Fruit fly (Drosophila melanogaster) whole organism, embryonic: ENCODE results near the gene fry.

ENCODE experiments used
- CG10274 ChIP-seq: fragments of 200-800 bp; sonication (Bioruptor generic); optimal IDR thresholded peaks from 3 replicates; lab custom pipeline; 2017; ENCODE audit warnings: missing biosample characterization, mild to moderate bottlenecking, missing genetic modification characterization
- CG10959 ChIP-seq: fragments of 200-800 bp; sonication (Bioruptor generic); IDR thresholded peaks from 2 replicates; pipeline ENCODE4 v1.3.6; 2022; ENCODE audit warnings: missing biosample characterization, missing genetic modification characterization
- CG11456 ChIP-seq: fragments of 200-800 bp; sonication (Bioruptor generic); IDR thresholded peaks from 3 replicates; pipeline ENCODE4 v1.3.6; 2022; ENCODE audit warnings: missing biosample characterization, missing genetic modification characterization
- CG11504 ChIP-seq: fragments of 200-800 bp; sonication (Bioruptor generic); optimal IDR thresholded peaks from 3 replicates; lab custom pipeline; 2019; ENCODE audit warnings: missing biosample characterization, mild to moderate bottlenecking, missing genetic modification characterization, moderate library complexity
- CG11560 ChIP-seq: fragments of 200-800 bp; sonication (Bioruptor generic); IDR thresholded peaks from 3 replicates; pipeline ENCODE4 v1.3.6; 2022; ENCODE audit warnings: missing biosample characterization, missing genetic modification characterization
- CG12299 ChIP-seq: fragments of 200-800 bp; sonication (Bioruptor generic); optimal IDR thresholded peaks from 2 replicates; lab custom pipeline; 2018; ENCODE audit warnings: missing biosample characterization, mild to moderate bottlenecking, missing genetic modification characterization
- CG14710 ChIP-seq: fragments of 200-800 bp; sonication (Bioruptor generic); optimal IDR thresholded peaks from 3 replicates; lab custom pipeline; 2019; ENCODE audit warnings: missing biosample characterization, mild to moderate bottlenecking, missing genetic modification characterization, moderate library complexity
- CG15073 ChIP-seq: fragments of 200-800 bp; sonication (Bioruptor generic); optimal IDR thresholded peaks from 2 replicates; lab custom pipeline; 2016; ENCODE audit warnings: missing biosample characterization, missing genetic modification characterization
- CG15269 ChIP-seq: fragments of 200-800 bp; sonication (Bioruptor generic); optimal IDR thresholded peaks from 2 replicates; lab custom pipeline; 2018; ENCODE audit warnings: missing biosample characterization, mild to moderate bottlenecking, missing genetic modification characterization, moderate library complexity
- CG1647 ChIP-seq: fragments of 200-800 bp; sonication (Bioruptor generic); optimal IDR thresholded peaks from 3 replicates; lab custom pipeline; 2016; ENCODE audit warnings: missing biosample characterization, missing genetic modification characterization
- CG17802 ChIP-seq: fragments of 200-800 bp; sonication (Bioruptor generic); optimal IDR thresholded peaks from 2 replicates; lab custom pipeline; 2018; ENCODE audit warnings: missing biosample characterization, mild to moderate bottlenecking, missing genetic modification characterization, moderate library complexity
- CG2129 ChIP-seq: fragments of 200-800 bp; sonication (Bioruptor generic); IDR thresholded peaks from 2 replicates; pipeline ENCODE4 v1.3.6; 2022; ENCODE audit warnings: missing biosample characterization, missing genetic modification characterization; ENCODE audit not compliant: partially characterized antibody
- CG2712 ChIP-seq: fragments of 200-800 bp; optimal IDR thresholded peaks from 3 replicates; lab custom pipeline; 2019; ENCODE audit warnings: missing biosample characterization, mild to moderate bottlenecking, missing genetic modification characterization, moderate library complexity
- CG33557 ChIP-seq: fragments of 200-800 bp; sonication (Bioruptor generic); optimal IDR thresholded peaks from 2 replicates; lab custom pipeline; 2019; ENCODE audit warnings: missing biosample characterization, mild to moderate bottlenecking, missing genetic modification characterization, moderate library complexity
- CG42726 ChIP-seq: fragments of 200-800 bp; sonication (Bioruptor generic); IDR thresholded peaks from 2 replicates; pipeline ENCODE4 v1.3.6; 2022; ENCODE audit warnings: missing biosample characterization, missing genetic modification characterization; ENCODE audit not compliant: partially characterized antibody
- CG4820 ChIP-seq: fragments of 200-800 bp; sonication (Bioruptor generic); optimal IDR thresholded peaks from 3 replicates; lab custom pipeline; 2016; ENCODE audit warnings: missing biosample characterization, missing genetic modification characterization
- CG5180 ChIP-seq: fragments of 200-800 bp; sonication (Bioruptor generic); optimal IDR thresholded peaks from 3 replicates; lab custom pipeline; 2017; ENCODE audit warnings: missing biosample characterization, missing genetic modification characterization, mild to moderate bottlenecking, moderate library complexity, missing genetic modification reagents
- CG6254 ChIP-seq: fragments of 200-800 bp; sonication (Bioruptor generic); optimal IDR thresholded peaks from 3 replicates; lab custom pipeline; 2017; ENCODE audit warnings: mild to moderate bottlenecking, missing biosample characterization, missing genetic modification reagents, missing genetic modification characterization
- CG6654 ChIP-seq: fragments of 200-800 bp; sonication (Bioruptor generic); optimal IDR thresholded peaks from 2 replicates; lab custom pipeline; 2017; ENCODE audit warnings: missing biosample characterization, mild to moderate bottlenecking, missing genetic modification characterization
- CG6683 ChIP-seq: fragments of 200-800 bp; sonication (Bioruptor generic); optimal IDR thresholded peaks from 2 replicates; lab custom pipeline; 2017; ENCODE audit warnings: missing biosample characterization, mild to moderate bottlenecking, missing genetic modification characterization, missing genetic modification reagents
- CG7271 ChIP-seq: fragments of 200-800 bp; sonication (Bioruptor generic); optimal IDR thresholded peaks from 2 replicates; lab custom pipeline; 2018; ENCODE audit warnings: missing biosample characterization, mild to moderate bottlenecking, missing genetic modification characterization, moderate library complexity
- CG7786 ChIP-seq: fragments of 200-800 bp; sonication (Bioruptor generic); optimal IDR thresholded peaks from 2 replicates; lab custom pipeline; 2016; ENCODE audit warnings: missing biosample characterization, missing genetic modification characterization
- CG8388 ChIP-seq: fragments of 200-800 bp; sonication (Bioruptor generic); optimal IDR thresholded peaks from 2 replicates; lab custom pipeline; 2019; ENCODE audit warnings: missing biosample characterization, mild to moderate bottlenecking, missing genetic modification characterization, moderate library complexity
- CG9609 ChIP-seq: fragments of 200-800 bp; sonication (Bioruptor generic); optimal IDR thresholded peaks from 3 replicates; lab custom pipeline; 2016; ENCODE audit warnings: missing biosample characterization, missing genetic modification characterization
- CHES-1-like ChIP-seq: fragments of 200-800 bp; sonication (Bioruptor generic); optimal IDR thresholded peaks from 2 replicates; lab custom pipeline; 2016; ENCODE audit warnings: missing biosample characterization, missing genetic modification characterization
- CkIIα-i1 ChIP-seq: fragments of 200-800 bp; sonication (Bioruptor generic); IDR thresholded peaks from 2 replicates; pipeline ENCODE4 v1.3.6; 2022; ENCODE audit warnings: missing biosample characterization, missing genetic modification characterization
- ERR ChIP-seq: fragments of 200-800 bp; sonication (Bioruptor generic); optimal IDR thresholded peaks from 2 replicates; lab custom pipeline; 2016; ENCODE audit warnings: missing biosample characterization, missing genetic modification characterization
- Hr51 ChIP-seq, 2 experiments: fragments of 200-800 bp; sonication (Bioruptor generic); optimal IDR thresholded peaks; 2 replicates in 1 of 2; 3 replicates in 1 of 2; lab custom pipeline; 2016 to 2018; ENCODE audit warnings: missing biosample characterization in 2 of 2, missing genetic modification characterization in 2 of 2, mild to moderate bottlenecking in 1 of 2, moderate library complexity in 1 of 2
- Mad ChIP-seq: fragments of 200-800 bp; sonication (Bioruptor generic); optimal IDR thresholded peaks from 2 replicates; lab custom pipeline; 2016; ENCODE audit warnings: missing biosample characterization, missing genetic modification characterization
- Max ChIP-seq: fragments of 200-800 bp; sonication (Bioruptor generic); optimal IDR thresholded peaks from 2 replicates; lab custom pipeline; 2016; ENCODE audit warnings: missing biosample characterization, mild to moderate bottlenecking, missing genetic modification characterization
- Nf-YC ChIP-seq: fragments of 200-800 bp; optimal IDR thresholded peaks from 3 replicates; lab custom pipeline; 2019; ENCODE audit warnings: missing biosample characterization, mild to moderate bottlenecking, missing genetic modification characterization, moderate library complexity
- Oli ChIP-seq: fragments of 200-800 bp; sonication (Bioruptor generic); optimal IDR thresholded peaks from 2 replicates; lab custom pipeline; 2018; ENCODE audit warnings: missing biosample characterization, mild to moderate bottlenecking, missing genetic modification characterization, moderate library complexity
- Sry-δ ChIP-seq: fragments of 200-800 bp; sonication (Bioruptor generic); optimal IDR thresholded peaks from 2 replicates; lab custom pipeline; 2016; ENCODE audit warnings: missing biosample characterization, missing genetic modification characterization
- YL-1 ChIP-seq: fragments of 200-800 bp; sonication (Bioruptor generic); optimal IDR thresholded peaks from 3 replicates; lab custom pipeline; 2017; ENCODE audit warnings: missing biosample characterization, mild to moderate bottlenecking, missing genetic modification characterization
- ato ChIP-seq: fragments of 200-800 bp; sonication (Bioruptor generic); IDR thresholded peaks from 2 replicates; pipeline ENCODE4 v1.3.6; 2022; ENCODE audit warnings: missing biosample characterization, missing genetic modification characterization; ENCODE audit not compliant: partially characterized antibody
- corto ChIP-seq: fragments of 200-800 bp; sonication (Bioruptor generic); optimal IDR thresholded peaks from 2 replicates; lab custom pipeline; 2016; ENCODE audit warnings: missing biosample characterization, mild to moderate bottlenecking, missing genetic modification characterization, moderate library complexity
- crol ChIP-seq: fragments of 200-800 bp; sonication (Bioruptor generic); IDR thresholded peaks from 2 replicates; pipeline ENCODE4 v1.3.6; 2022; ENCODE audit warnings: missing biosample characterization, missing genetic modification characterization
- emc ChIP-seq: fragments of 200-800 bp; sonication (Bioruptor generic); optimal IDR thresholded peaks from 2 replicates; lab custom pipeline; 2016; ENCODE audit warnings: missing biosample characterization, missing genetic modification characterization
- gsb ChIP-seq: fragments of 200-800 bp; sonication (Bioruptor generic); IDR thresholded peaks from 2 replicates; pipeline ENCODE4 v1.3.6; 2022; ENCODE audit warnings: missing biosample characterization, missing genetic modification characterization
- luna ChIP-seq: fragments of 200-800 bp; sonication (Bioruptor generic); optimal IDR thresholded peaks from 2 replicates; lab custom pipeline; 2016; ENCODE audit warnings: missing biosample characterization, missing genetic modification characterization
- otp ChIP-seq: fragments of 200-800 bp; sonication (Bioruptor generic); IDR thresholded peaks from 3 replicates; pipeline ENCODE4, ENCODE4 v1.3.6; 2022; ENCODE audit warnings: missing biosample characterization, missing genetic modification characterization
- pho ChIP-seq: fragments of 200-800 bp; sonication (Bioruptor generic); optimal IDR thresholded peaks from 2 replicates; lab custom pipeline; 2016; ENCODE audit warnings: missing biosample characterization, missing genetic modification characterization
- pita ChIP-seq: fragments of 200-800 bp; sonication (Bioruptor generic); optimal IDR thresholded peaks from 2 replicates; lab custom pipeline; 2017; ENCODE audit warnings: missing biosample characterization, mild to moderate bottlenecking, missing genetic modification characterization
- pum ChIP-seq: fragments of 200-800 bp; sonication (Bioruptor generic); optimal IDR thresholded peaks from 2 replicates; lab custom pipeline; 2016; ENCODE audit warnings: missing biosample characterization, missing genetic modification characterization
- sens-2 ChIP-seq: fragments of 200-800 bp; sonication (Bioruptor generic); IDR thresholded peaks from 2 replicates; pipeline ENCODE4 v1.3.6; 2022; ENCODE audit warnings: missing biosample characterization, missing genetic modification characterization
- seq ChIP-seq: fragments of 200-800 bp; sonication (Bioruptor generic); IDR thresholded peaks from 2 replicates; pipeline ENCODE4 v1.3.6; 2022; ENCODE audit warnings: missing biosample characterization, missing genetic modification characterization
- sima ChIP-seq: fragments of 200-800 bp; sonication (Bioruptor generic); optimal IDR thresholded peaks from 2 replicates; lab custom pipeline; 2016; ENCODE audit warnings: missing biosample characterization, missing genetic modification characterization
- zfh1 ChIP-seq: fragments of 200-800 bp; sonication (Bioruptor generic); IDR thresholded peaks from 3 replicates; pipeline ENCODE4 v1.3.6; 2022; ENCODE audit warnings: missing biosample characterization, missing genetic modification characterization

fry gene

DNA sequence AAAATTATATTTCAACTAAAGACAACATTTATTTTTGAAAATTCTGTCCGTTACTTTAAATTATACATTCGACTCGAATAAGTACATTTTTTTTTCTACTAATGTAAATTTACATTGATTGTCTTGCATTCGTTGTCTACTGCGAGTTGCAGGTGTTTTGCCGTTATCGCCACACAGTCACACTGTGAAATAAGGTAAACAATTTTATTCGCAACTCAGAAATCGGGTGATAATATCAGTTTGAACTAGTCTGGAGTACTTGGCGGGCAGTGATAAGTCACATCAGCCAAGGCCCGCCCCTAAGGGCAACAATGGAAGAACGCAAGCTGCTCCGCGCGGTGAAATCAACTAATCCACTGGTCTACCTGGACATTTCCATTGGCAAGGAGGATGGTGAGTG, 49.0 kb downstream of the fry start (continued):
- TF ChIP-seq CG15073 (GFP tag; lab: Kevin White, UChicago) (no peak), CG15269 (no peak), CG5180 (no peak), pita (no peak), Hr51 (GFP tag; optimal IDR thresholded peaks at IDR 0.05; lab: Kevin White, UChicago) (no peak), Nf-YC (no peak), zfh1 (GFP tag; lab: Robert Waterston, UW) (no peak), CG42726 (peak; percentile 35; the same call in 1 of the 2 replicates)
- TF ChIP-seq, all 482 proteins: peak for 31

DNA sequence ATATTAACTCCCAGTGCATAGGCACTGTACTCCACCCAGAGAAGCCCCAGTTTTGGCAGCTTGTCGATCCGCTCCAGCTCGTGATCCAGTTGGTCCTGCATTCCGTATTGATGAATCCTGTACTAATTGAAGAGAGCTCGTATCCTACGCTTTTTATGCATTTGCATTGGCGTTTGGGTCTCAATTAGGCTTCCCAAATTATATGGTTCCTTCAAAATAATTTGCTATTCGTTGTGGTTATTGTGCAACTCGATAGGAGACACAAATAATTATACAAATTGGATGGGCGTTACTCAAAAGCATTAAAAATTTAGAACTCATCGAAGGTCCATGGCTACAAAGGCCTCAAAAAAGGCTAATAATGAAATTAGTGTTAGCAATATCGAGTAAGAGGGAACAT, 49.8 kb downstream of the fry start, which contains the start of gene Or67b:
Gene Or67b, minus strand, starts transcription at position 101 of the 400 bp plus-strand sequence.
- TF ChIP-seq CG9609 (no peak), CkIIα-i1 (GFP tag; lab: Robert Waterston, UW) (no peak)

DNA sequence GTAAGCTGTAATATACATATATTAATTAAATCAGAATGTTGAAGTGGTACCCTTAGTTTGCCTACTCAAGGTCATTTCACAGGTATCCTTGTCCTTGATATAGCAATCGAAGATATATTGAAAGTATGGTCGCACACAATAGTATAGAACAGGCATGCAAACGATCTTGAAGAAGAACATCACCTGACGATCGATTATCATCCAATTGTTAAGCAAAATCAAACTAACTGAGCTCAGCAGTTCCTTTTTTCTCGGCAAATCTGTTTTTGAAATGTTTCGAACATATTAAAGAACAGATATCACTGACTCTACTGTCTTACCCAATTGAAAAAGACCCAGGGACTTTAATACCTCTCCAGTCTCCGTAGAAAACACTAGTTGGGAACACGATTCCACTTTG, 50.5 kb downstream of the fry start, which contains the start of gene Cyp40:
Gene Cyp40, plus strand, starts transcription at position 301 of the 400 bp plus-strand sequence.
- TF ChIP-seq CG14710 (no peak), CG7271 (tag; lab: Kevin White, UChicago) (no peak), CG6654 (no peak), crol (GFP tag; lab: Robert Waterston, UW) (no peak), pum (GFP tag; lab: Kevin White, UChicago) (no peak), CHES-1-like (no peak), CG6254 (GFP tag; lab: Kevin White, UChicago) (no peak)

DNA sequence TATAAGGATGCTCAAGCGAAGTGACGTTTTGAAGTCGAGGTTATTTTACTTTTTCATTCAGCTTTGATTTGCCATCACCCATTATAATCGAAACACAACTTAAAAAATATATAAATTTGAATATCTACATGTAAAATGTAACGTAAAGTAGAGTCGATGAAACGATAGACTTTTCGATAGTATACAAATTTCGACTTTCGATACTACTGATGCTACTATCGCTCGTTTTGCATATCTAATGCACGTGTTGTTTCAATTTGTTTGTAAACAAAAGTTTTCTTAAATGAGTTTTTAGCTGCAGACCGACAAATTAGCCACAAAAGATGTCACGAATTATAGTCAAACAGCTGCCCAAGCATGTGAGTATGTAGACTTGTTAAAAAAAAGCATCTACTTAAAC, 54.9 kb downstream of the fry start, which contains the start of gene CG3335:
Gene CG3335, plus strand, starts transcription at position 224 of the 400 bp plus-strand sequence.
- TF ChIP-seq CG17802 (tag; lab: Kevin White, UChicago): no peak
- no peak for TF ChIP-seq CG10959 (GFP tag; lab: Robert Waterston, UW)
- TF ChIP-seq luna (GFP tag; lab: Kevin White, UChicago): no peak
- no peak for TF ChIP-seq CG11504 (tag; lab: Kevin White, UChicago)
- TF ChIP-seq CG8388: no peak
- TF ChIP-seq CG7786 (GFP tag; lab: Kevin White, UChicago): no peak
- no peak for TF ChIP-seq CG6683
- no peak for TF ChIP-seq sima (GFP tag; lab: Kevin White, UChicago)
- no peak for TF ChIP-seq corto
- TF ChIP-seq CG11456: no peak
- no peak for TF ChIP-seq pho (GFP tag; lab: Kevin White, UChicago)
- TF ChIP-seq Sry-δ (GFP tag; lab: Kevin White, UChicago): peak; percentile 78
- TF ChIP-seq sens-2 (GFP tag; lab: Robert Waterston, UW): no peak
- peak; percentile 69 for TF ChIP-seq YL-1 (GFP tag; lab: Kevin White, UChicago)
- no peak for TF ChIP-seq CG12299
- peak; percentile 46; the same call in 1 of the 2 replicates for TF ChIP-seq CG2129 (GFP tag; lab: Robert Waterston, UW)
- no peak for TF ChIP-seq CG1647
- no peak for TF ChIP-seq seq (GFP tag; lab: Robert Waterston, UW)
- TF ChIP-seq CG33557 (GFP tag; lab: Kevin White, UChicago): no peak
- TF ChIP-seq Max (GFP tag; lab: Kevin White, UChicago): peak; percentile 50
- no peak for TF ChIP-seq CG10274 (GFP tag; lab: Kevin White, UChicago)
- no peak for TF ChIP-seq emc
- no peak for TF ChIP-seq gsb
- no peak for TF ChIP-seq otp (GFP tag; lab: Robert Waterston, UW)
- TF ChIP-seq CG4820 (GFP tag; lab: Kevin White, UChicago): no peak
- TF ChIP-seq CG2712 (tag; lab: Kevin White, UChicago): no peak
- no peak for TF ChIP-seq Mad (GFP tag; lab: Kevin White, UChicago)
- TF ChIP-seq ato: peak; percentile 36
- TF ChIP-seq ERR: no peak
- TF ChIP-seq CG11560 (tag; lab: Robert Waterston, UW): no peak
- no peak for TF ChIP-seq Oli (tag; lab: Kevin White, UChicago)
